Worm (Caenorhabditis elegans) whole organism, L4 larva: ENCODE data around the gene spp-21.

Source experiments
- F10B5.3 ChIP-seq: sonication (generic microtip); optimal IDR thresholded peaks from 2 replicates; lab custom pipeline; 2016; ENCODE audit warnings: mild to moderate bottlenecking, missing genetic modification characterization, missing compliant biosample characterization
- F37D6.2 ChIP-seq: sonication (generic microtip); optimal IDR thresholded peaks from 2 replicates; lab custom pipeline; 2016; ENCODE audit warnings: mild to moderate bottlenecking, missing genetic modification characterization, missing compliant biosample characterization
- aha-1 ChIP-seq: fragments of 150-350 bp; peaks from one replicate; lab custom pipeline; 2014; ENCODE audit warnings: missing biosample characterization, missing genetic modification characterization
- arid-1 ChIP-seq: fragments of 200-800 bp; sonication (Bioruptor generic); conservative IDR thresholded peaks from 2 replicates; pipeline ENCODE4 v1.3.6; 2022; ENCODE audit warnings: missing genetic modification reagents, missing genetic modification characterization, missing compliant biosample characterization
- ceh-62 ChIP-seq: sonication (generic microtip); optimal IDR thresholded peaks from 2 replicates; lab custom pipeline; 2017; ENCODE audit warnings: missing biosample characterization, missing genetic modification characterization
- ces-1 ChIP-seq: fragments of 150-350 bp; sonication (generic microtip); optimal IDR thresholded peaks from 4 replicates; lab custom pipeline; 2014; ENCODE audit warnings: missing biosample characterization, missing genetic modification reagents, missing genetic modification characterization
- ctbp-1 ChIP-seq: fragments of 200-800 bp; sonication (Bioruptor generic); IDR thresholded peaks from 2 replicates; pipeline ENCODE4 v1.3.6; 2022; ENCODE audit warnings: missing genetic modification reagents, missing genetic modification characterization, missing compliant biosample characterization
- daf-12 ChIP-seq: fragments of 150-350 bp; optimal IDR thresholded peaks from 2 replicates; lab custom pipeline; 2014; ENCODE audit warnings: missing biosample characterization, missing genetic modification reagents, missing genetic modification characterization
- daf-16 ChIP-seq, 3 experiments: sonication (generic microtip); optimal IDR thresholded peaks; 2 replicates each; lab custom pipeline; 2016 to 2017; ENCODE audit warnings: missing genetic modification characterization in 3 of 3, missing genetic modification reagents in 3 of 3, mild to moderate bottlenecking in 2 of 3, missing compliant biosample characterization in 2 of 3, missing biosample characterization in 1 of 3, moderate library complexity in 1 of 3
- daf-8 ChIP-seq: fragments of 200-800 bp; sonication (Bioruptor generic); IDR thresholded peaks from 2 replicates; pipeline ENCODE4 v1.3.6; 2022; ENCODE audit warnings: missing genetic modification characterization, missing compliant biosample characterization
- dmd-6 ChIP-seq: fragments of 200-800 bp; sonication (Bioruptor generic); IDR thresholded peaks from 2 replicates; pipeline ENCODE4 v1.3.6; 2022; ENCODE audit warnings: missing genetic modification reagents, missing genetic modification characterization, missing compliant biosample characterization
- dve-1 ChIP-seq: sonication (generic microtip); optimal IDR thresholded peaks from 2 replicates; lab custom pipeline; 2017; ENCODE audit warnings: antibody characterized with exemption, mild to moderate bottlenecking, missing genetic modification characterization, missing compliant biosample characterization; ENCODE audit not compliant: insufficient read depth
- fos-1 ChIP-seq: fragments of 150-350 bp; optimal IDR thresholded peaks from 2 replicates; lab custom pipeline; 2014; ENCODE audit warnings: missing biosample characterization, missing genetic modification characterization
- hif-1 ChIP-seq, 2 experiments: sonication (generic microtip); optimal IDR thresholded peaks; 2 replicates each; lab custom pipeline; 2016 to 2017; ENCODE audit warnings: missing compliant biosample characterization in 2 of 2, missing genetic modification characterization in 2 of 2, missing genetic modification reagents in 2 of 2, missing genotype in 2 of 2, mild to moderate bottlenecking in 1 of 2
- hlh-11 ChIP-seq: fragments of 200-800 bp; sonication (Bioruptor generic); optimal IDR thresholded peaks from 2 replicates; lab custom pipeline; 2018; ENCODE audit warnings: mild to moderate bottlenecking, missing genetic modification characterization, missing compliant biosample characterization
- hlh-30 ChIP-seq: sonication (generic microtip); optimal IDR thresholded peaks from 2 replicates; lab custom pipeline; 2017; ENCODE audit warnings: antibody characterized with exemption, mild to moderate bottlenecking, missing genetic modification characterization, missing compliant biosample characterization; ENCODE audit not compliant: insufficient read depth
- hmg-1.1 ChIP-seq: fragments of 200-800 bp; sonication (Bioruptor generic); IDR thresholded peaks from 2 replicates; pipeline ENCODE4 v1.3.6; 2022; ENCODE audit warnings: missing genetic modification reagents, missing genetic modification characterization, missing compliant biosample characterization
- lin-29 ChIP-seq: fragments of 200-800 bp; sonication (Bioruptor generic); IDR thresholded peaks from 2 replicates; pipeline ENCODE4 v1.3.6; 2022; ENCODE audit warnings: missing genetic modification reagents, missing genetic modification characterization, missing compliant biosample characterization
- lsy-2 ChIP-seq, 2 experiments: fragments of 150-350 bp in 1 of 2; sonication (generic microtip) in 1 of 2; optimal IDR thresholded peaks; 2 replicates each; lab custom pipeline; 2014 to 2017; ENCODE audit warnings: missing biosample characterization in 2 of 2, missing genetic modification characterization in 2 of 2
- madf-9 ChIP-seq: fragments of 200-800 bp; sonication (Bioruptor generic); conservative IDR thresholded peaks from 2 replicates; pipeline ENCODE4 v1.3.6; 2022; ENCODE audit warnings: missing genetic modification reagents, missing genetic modification characterization, missing compliant biosample characterization
- mdl-1 ChIP-seq, 2 experiments: fragments of 150-350 bp in 1 of 2; sonication (generic microtip) in 1 of 2; optimal IDR thresholded peaks; 2 replicates each; lab custom pipeline; 2014 to 2017; ENCODE audit warnings: missing biosample characterization in 2 of 2, missing genetic modification characterization in 2 of 2
- mep-1 ChIP-seq: fragments of 150-350 bp; sonication (generic microtip); optimal IDR thresholded peaks from 3 replicates; lab custom pipeline; 2014; ENCODE audit warnings: missing biosample characterization, missing genetic modification characterization
- mes-2 ChIP-seq: sonication (generic microtip); optimal IDR thresholded peaks from 2 replicates; lab custom pipeline; 2016; ENCODE audit warnings: missing genotype, mild to moderate bottlenecking, missing genetic modification characterization, missing compliant biosample characterization; ENCODE audit not compliant: poor library complexity, severe bottlenecking
- mxl-2 ChIP-seq: fragments of 200-800 bp; sonication (Bioruptor generic); conservative IDR thresholded peaks from 2 replicates; pipeline ENCODE4 v1.3.6; 2022; ENCODE audit warnings: missing genetic modification reagents, missing genetic modification characterization, missing compliant biosample characterization
- nhr-28 ChIP-seq: fragments of 150-350 bp; optimal IDR thresholded peaks from 2 replicates; lab custom pipeline; 2014; ENCODE audit warnings: missing biosample characterization, missing genetic modification characterization
- nhr-41 ChIP-seq: fragments of 200-800 bp; sonication (Bioruptor generic); IDR thresholded peaks from 2 replicates; pipeline ENCODE4 v1.3.6; 2022; ENCODE audit warnings: missing genetic modification reagents, missing genetic modification characterization, missing compliant biosample characterization
- nhr-42 ChIP-seq: fragments of 200-800 bp; sonication (Bioruptor generic); IDR thresholded peaks from 2 replicates; pipeline ENCODE4 v1.3.6; 2022; ENCODE audit warnings: missing genetic modification characterization, missing compliant biosample characterization
- nhr-48 ChIP-seq: sonication (generic microtip); optimal IDR thresholded peaks from 2 replicates; lab custom pipeline; 2016; ENCODE audit warnings: mild to moderate bottlenecking, missing genetic modification characterization, missing compliant biosample characterization
- nhr-76 ChIP-seq: fragments of 150-350 bp; optimal IDR thresholded peaks from 2 replicates; lab custom pipeline; 2014; ENCODE audit warnings: missing biosample characterization, missing genetic modification characterization
- nhr-77 ChIP-seq: fragments of 150-350 bp; optimal IDR thresholded peaks from 2 replicates; lab custom pipeline; 2014; ENCODE audit warnings: missing biosample characterization, missing genetic modification characterization
- pha-4 ChIP-seq, 2 experiments: fragments of 150-350 bp in 1 of 2; fragments of 200-800 bp in 1 of 2; sonication (Bioruptor generic) in 1 of 2; IDR thresholded peaks in 1 of 2; optimal IDR thresholded peaks in 1 of 2; 2 replicates each; pipeline versions ENCODE4 v1.3.6 to Lab custom; 2014 to 2022; ENCODE audit warnings: missing genetic modification characterization in 2 of 2, missing genetic modification reagents in 2 of 2, missing biosample characterization in 1 of 2, missing compliant biosample characterization in 1 of 2
- php-3 ChIP-seq: fragments of 200-800 bp; sonication (Bioruptor generic); IDR thresholded peaks from 2 replicates; pipeline ENCODE4 v1.3.6; 2022; ENCODE audit warnings: missing genetic modification reagents, missing genetic modification characterization, missing compliant biosample characterization
- pqm-1 ChIP-seq: sonication (generic microtip); optimal IDR thresholded peaks from 2 replicates; lab custom pipeline; 2017; ENCODE audit warnings: missing biosample characterization, missing genetic modification characterization
- saeg-2 ChIP-seq: fragments of 200-800 bp; sonication (Bioruptor generic); IDR thresholded peaks from 2 replicates; pipeline ENCODE4 v1.3.6; 2022; ENCODE audit warnings: missing genetic modification reagents, missing genetic modification characterization, missing compliant biosample characterization
- set-16 ChIP-seq: fragments of 200-800 bp; sonication (Bioruptor generic); IDR thresholded peaks from 2 replicates; pipeline ENCODE4 v1.3.6; 2022; ENCODE audit warnings: missing genetic modification reagents, missing genetic modification characterization, missing compliant biosample characterization
- spr-1 ChIP-seq: sonication (generic microtip); optimal IDR thresholded peaks from 2 replicates; lab custom pipeline; 2016; ENCODE audit warnings: mild to moderate bottlenecking, missing genetic modification characterization, missing compliant biosample characterization
- spr-3 ChIP-seq: fragments of 200-800 bp; sonication (Bioruptor generic); optimal IDR thresholded peaks from 2 replicates; lab custom pipeline; 2018; ENCODE audit warnings: mild to moderate bottlenecking, missing genetic modification characterization, missing compliant biosample characterization
- tag-97 ChIP-seq: fragments of 200-800 bp; sonication (Bioruptor generic); IDR thresholded peaks from 2 replicates; pipeline ENCODE4 v1.3.6; 2022; ENCODE audit warnings: missing genetic modification characterization, missing compliant biosample characterization
- tra-1 ChIP-seq: fragments of 200-800 bp; sonication (Bioruptor generic); IDR thresholded peaks from 2 replicates; pipeline ENCODE4 v1.3.6; 2022; ENCODE audit warnings: missing genetic modification reagents, missing genetic modification characterization, missing compliant biosample characterization
- unc-130 ChIP-seq: sonication (generic microtip); optimal IDR thresholded peaks from 2 replicates; lab custom pipeline; 2016; ENCODE audit warnings: missing genetic modification reagents, missing genetic modification characterization, missing compliant biosample characterization
- unc-62 ChIP-seq, 3 experiments: fragments of 150-350 bp in 1 of 3; sonication (generic microtip); optimal IDR thresholded peaks in 2 of 3; peaks in 1 of 3; 1 replicate in 1 of 3; 2 replicates in 2 of 3; lab custom pipeline; 2014 to 2017; ENCODE audit warnings: missing biosample characterization in 3 of 3, missing genetic modification characterization in 3 of 3, missing genetic modification reagents in 3 of 3, missing genotype in 1 of 3
- zag-1 ChIP-seq: fragments of 150-350 bp; optimal IDR thresholded peaks from 2 replicates; lab custom pipeline; 2014; ENCODE audit warnings: missing biosample characterization, missing genetic modification characterization
- zfp-2 ChIP-seq: sonication (generic microtip); optimal IDR thresholded peaks from 2 replicates; lab custom pipeline; 2016; ENCODE audit warnings: mild to moderate bottlenecking, missing genetic modification characterization, missing compliant biosample characterization
- zfp-3 ChIP-seq: fragments of 200-800 bp; sonication (Bioruptor generic); conservative IDR thresholded peaks from 2 replicates; pipeline ENCODE4 v1.3.6; 2022; ENCODE audit warnings: missing genetic modification reagents, missing genetic modification characterization, missing compliant biosample characterization

The spp-21 gene

DNA sequence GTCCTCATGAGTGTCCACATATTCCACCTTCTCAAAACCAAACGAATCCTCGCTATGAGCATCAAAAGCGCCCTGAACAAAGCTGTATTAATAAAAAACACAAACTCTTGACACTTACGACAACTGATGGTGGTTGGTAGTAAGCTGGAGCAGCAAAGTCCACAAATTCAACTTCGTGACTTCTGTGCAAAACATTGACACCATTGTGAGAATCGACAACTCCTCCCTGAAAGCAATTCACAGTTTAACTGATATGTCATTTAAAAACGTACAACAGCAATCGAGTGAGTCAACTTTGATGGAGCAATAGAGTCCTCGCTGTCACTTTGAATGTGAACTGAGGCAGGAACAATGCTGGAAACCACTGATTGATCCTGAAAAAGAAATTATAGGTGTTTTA, 27.5 kb downstream of the spp-21 start:
- peak in 1 of 2 experiments; percentile 90 for TF ChIP-seq unc-62 (GFP tag; optimal IDR thresholded peaks at IDR 0.05 in 1 of 2; lab: Kevin White, UChicago)
- no peak for TF ChIP-seq unc-62 (tag; optimal IDR thresholded peaks at IDR 0.05; lab: Kevin White, UChicago)
- no peak for TF ChIP-seq ctbp-1 (GFP tag; lab: Robert Waterston, UW)
- no peak for TF ChIP-seq fos-1 (tag; lab: Kevin White, UChicago)
- no peak for TF ChIP-seq nhr-28 (tag; lab: Kevin White, UChicago)
- TF ChIP-seq aha-1 (tag; lab: Kevin White, UChicago), result no peak

DNA sequence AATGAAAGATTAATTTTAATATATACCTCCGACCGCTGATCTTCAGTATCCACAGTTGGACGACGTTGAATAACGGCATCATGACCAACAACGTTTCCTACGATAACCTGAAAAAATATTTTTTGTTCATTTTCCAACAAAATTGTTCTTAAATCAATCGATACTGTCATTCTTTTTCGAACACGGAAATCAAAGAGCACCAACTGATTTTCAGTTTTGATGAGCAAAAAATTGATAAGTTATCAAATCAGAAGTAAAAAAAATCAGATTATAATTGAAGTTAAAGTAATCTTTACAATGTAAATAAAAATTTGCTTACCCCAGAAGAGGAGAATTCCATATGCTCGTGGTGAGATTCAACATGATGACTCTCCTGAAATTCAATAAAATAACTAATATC, 28.5 kb downstream of the spp-21 start:
- no peak for TF ChIP-seq daf-16 (GFP tag; optimal IDR thresholded peaks at IDR 0.05; lab: Kevin White, UChicago)
- peak; percentile 40 for TF ChIP-seq daf-16 (tag; optimal IDR thresholded peaks at IDR 0.05; lab: Kevin White, UChicago)
- peak; percentile 62 for TF ChIP-seq nhr-28 (tag; lab: Kevin White, UChicago)
- peak; percentile 42 for TF ChIP-seq pqm-1 (tag; lab: Kevin White, UChicago)
- peak; percentile 45 for TF ChIP-seq nhr-77 (tag; lab: Kevin White, UChicago)
- no peak for TF ChIP-seq tra-1 (GFP tag; lab: Robert Waterston, UW)
- peak; percentile 21 for TF ChIP-seq hlh-11
- TF ChIP-seq dve-1, result peak; percentile 15
- TF ChIP-seq daf-12 (tag; lab: Kevin White, UChicago), result no peak
- no peak for TF ChIP-seq nhr-48 (tag; lab: Kevin White, UChicago)
- no peak for TF ChIP-seq F37D6.2 (tag; lab: Kevin White, UChicago)
- no peak for TF ChIP-seq spr-1 (tag; lab: Kevin White, UChicago)
- TF ChIP-seq, all 104 proteins: peak for 6

DNA sequence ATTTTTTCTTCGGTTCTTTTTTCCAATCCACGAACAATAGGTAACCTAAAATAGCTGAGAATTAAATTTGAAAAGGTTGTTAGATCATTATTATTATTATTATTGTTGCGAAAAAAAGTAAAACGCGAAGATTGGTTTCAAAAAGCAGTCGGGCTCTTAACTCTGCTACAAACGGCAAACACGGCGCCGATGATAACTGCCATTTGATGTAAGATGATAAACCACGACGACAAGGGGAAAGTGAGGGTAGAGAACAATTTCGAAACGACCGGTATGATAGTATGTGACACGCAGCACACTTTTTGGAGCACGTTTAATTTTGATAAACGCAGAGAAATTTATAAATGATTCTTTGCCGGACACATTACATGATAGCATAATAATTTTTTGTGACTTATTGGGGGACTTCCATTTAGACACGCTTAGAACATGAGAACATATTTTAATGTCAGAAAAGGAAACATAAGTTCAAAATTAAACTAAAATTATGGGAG, 29.1 kb downstream of the spp-21 start, which contains the start of gene hpo-34:
TSS of gene hpo-34 (minus strand) at position 51 of the 494 bp plus-strand sequence.
- TF ChIP-seq F10B5.3 (tag; lab: Kevin White, UChicago) (no peak), F37D6.2 (tag; lab: Kevin White, UChicago) (no peak), nhr-28 (tag; lab: Kevin White, UChicago) (peak; percentile 91), ceh-62 (no peak), mes-2 (peak; percentile 59), mep-1 (tag; lab: Kevin White, UChicago) (no peak), zfp-3 (GFP tag; lab: Robert Waterston, UW) (no peak), lsy-2 (tag; optimal IDR thresholded peaks at IDR 0.05; lab: Kevin White, UChicago) (peak in 1 of 2 experiments; percentile 39), spr-3 (GFP tag; lab: Kevin White, UChicago) (no peak), set-16 (GFP tag; lab: Robert Waterston, UW) (no peak), ces-1 (GFP tag; lab: Kevin White, UChicago) (no peak), lin-29 (GFP tag; lab: Robert Waterston, UW) (no peak), hif-1 (tag; optimal IDR thresholded peaks at IDR 0.05; lab: Kevin White, UChicago) (peak in 1 of 2 experiments; percentile 15), madf-9 (no peak), nhr-77 (tag; lab: Kevin White, UChicago) (peak; percentile 72), mdl-1 (tag; optimal IDR thresholded peaks at IDR 0.05; lab: Kevin White, UChicago) (peak in 1 of 2 experiments; percentile 56), hlh-30 (tag; lab: Kevin White, UChicago) (peak; percentile 47), nhr-48 (tag; lab: Kevin White, UChicago) (peak; percentile 41), zag-1 (tag; lab: Kevin White, UChicago) (no peak), php-3 (peak; percentile 79), mxl-2 (GFP tag; lab: Robert Waterston, UW) (no peak), nhr-41 (GFP tag; lab: Robert Waterston, UW) (0 out of 2 replicates have a peak, but pooled peaks have one; percentile 20), zfp-2 (tag; lab: Kevin White, UChicago) (no peak), nhr-42 (no peak), dmd-6 (GFP tag; lab: Robert Waterston, UW) (peak; percentile 88), nhr-76 (tag; lab: Kevin White, UChicago) (no peak), aha-1 (tag; lab: Kevin White, UChicago) (no peak), saeg-2 (GFP tag; lab: Robert Waterston, UW) (no peak), pqm-1 (tag; lab: Kevin White, UChicago) (peak; percentile 91), arid-1 (no peak), unc-130 (GFP tag; lab: Kevin White, UChicago) (no peak), daf-8 (no peak), pha-4 (GFP tag; IDR thresholded peaks at IDR 0.05; lab: Robert Waterston, UW) (no peak), pha-4 (tag; optimal IDR thresholded peaks at IDR 0.05; lab: Kevin White, UChicago) (no peak), hmg-1.1 (GFP tag; lab: Robert Waterston, UW) (no peak), tag-97 (GFP tag; lab: Robert Waterston, UW) (no peak)
